Fruit fly (Drosophila melanogaster) whole organism, pupa: ENCODE data around the gene CG4666.

Experiments
- CG10348 ChIP-seq: fragments of 200-800 bp; sonication (Bioruptor generic); IDR thresholded peaks from 2 replicates; pipeline ENCODE4 v1.3.6; 2022; ENCODE audit warnings: missing biosample characterization, missing genetic modification characterization
- CG13204 ChIP-seq: fragments of 200-800 bp; sonication (Bioruptor generic); optimal IDR thresholded peaks from 2 replicates; lab custom pipeline; 2018; ENCODE audit warnings: missing biosample characterization, mild to moderate bottlenecking, missing genetic modification characterization, moderate library complexity
- CG14655 ChIP-seq: fragments of 200-800 bp; sonication (Bioruptor generic); optimal IDR thresholded peaks from 3 replicates; lab custom pipeline; 2017; ENCODE audit warnings: mild to moderate bottlenecking, missing biosample characterization, missing genetic modification reagents, missing genetic modification characterization
- CG15710 ChIP-seq: fragments of 200-800 bp; sonication (Bioruptor generic); optimal IDR thresholded peaks from 2 replicates; lab custom pipeline; 2018; ENCODE audit warnings: missing biosample characterization, mild to moderate bottlenecking, missing genetic modification characterization, moderate library complexity
- CG17806 ChIP-seq: fragments of 200-800 bp; sonication (Bioruptor generic); optimal IDR thresholded peaks from 2 replicates; lab custom pipeline; 2018; ENCODE audit warnings: missing biosample characterization, mild to moderate bottlenecking, missing genetic modification characterization, moderate library complexity
- CG32121 ChIP-seq: fragments of 200-800 bp; sonication (Bioruptor generic); IDR thresholded peaks from 2 replicates; pipeline ENCODE4 v1.3.6; 2022; ENCODE audit warnings: missing biosample characterization, missing genetic modification characterization
- CG4496 ChIP-seq: fragments of 200-800 bp; sonication (Bioruptor generic); IDR thresholded peaks from 3 replicates; pipeline ENCODE4 v1.3.6; 2022; ENCODE audit warnings: missing biosample characterization, missing genetic modification characterization
- Ets98B ChIP-seq: fragments of 200-800 bp; sonication (Bioruptor generic); IDR thresholded peaks from 2 replicates; pipeline ENCODE4 v1.3.6; 2022; ENCODE audit warnings: missing biosample characterization, missing genetic modification characterization

- no peak for TF ChIP-seq CG15710 (tag; lab: Kevin White, UChicago)
- 0 out of 2 replicates have a peak, but pooled peaks have one; percentile 26 for TF ChIP-seq CG32121 (GFP tag; lab: Robert Waterston, UW)
- peak; percentile 32; the same call in 1 of the 2 replicates for TF ChIP-seq Ets98B
- 0 out of 3 replicates have a peak, but pooled peaks have one; percentile 45 for TF ChIP-seq CG4496 (GFP tag; lab: Robert Waterston, UW)
- TF ChIP-seq CG10348 (GFP tag; lab: Robert Waterston, UW) = no peak
- no peak for TF ChIP-seq CG17806
- TF ChIP-seq CG13204 (GFP tag; lab: Kevin White, UChicago) = peak; percentile 13
- TF ChIP-seq CG14655 = no peak
These were observed 12.3 kb upstream of the CG4666 start, which contains the start of gene raptor for dm6 chrX:6089679-6090460.
